Worm (Caenorhabditis elegans) whole organism, late embryonic: Measurements from ENCODE around the gene zyg-11.

Experiments
- F13H6.1 ChIP-seq: sonication (generic microtip); optimal IDR thresholded peaks from 2 replicates; lab custom pipeline; 2016; ENCODE audit warnings: missing genetic modification characterization, missing compliant biosample characterization
- K02D7.2 ChIP-seq: sonication (generic microtip); optimal IDR thresholded peaks from 2 replicates; lab custom pipeline; 2017; ENCODE audit warnings: mild to moderate bottlenecking, missing genetic modification characterization, missing compliant biosample characterization
- ahr-1 ChIP-seq: sonication (generic microtip); optimal IDR thresholded peaks from 2 replicates; lab custom pipeline; 2016; ENCODE audit warnings: missing genetic modification characterization, missing compliant biosample characterization
- ama-1 ChIP-seq: fragments of 150-350 bp; optimal IDR thresholded peaks from 2 replicates; lab custom pipeline; 2014
- ceh-14 ChIP-seq: sonication (generic microtip); optimal IDR thresholded peaks from 2 replicates; lab custom pipeline; 2016; ENCODE audit warnings: missing genotype, missing genetic modification characterization, missing compliant biosample characterization
- ceh-19 ChIP-seq: fragments of 200-800 bp; sonication (Bioruptor generic); optimal IDR thresholded peaks from 2 replicates; lab custom pipeline; 2018; ENCODE audit warnings: mild to moderate bottlenecking, missing genetic modification characterization, missing compliant biosample characterization
- ceh-2 ChIP-seq: sonication (generic microtip); optimal IDR thresholded peaks from 2 replicates; lab custom pipeline; 2016; ENCODE audit warnings: missing genotype, missing genetic modification characterization, missing compliant biosample characterization
- ceh-22 ChIP-seq: sonication (generic microtip); optimal IDR thresholded peaks from 2 replicates; lab custom pipeline; 2017; ENCODE audit warnings: missing biosample characterization, missing genetic modification characterization
- ceh-34 ChIP-seq: sonication (generic microtip); optimal IDR thresholded peaks from 2 replicates; lab custom pipeline; 2016; ENCODE audit warnings: mild to moderate bottlenecking, missing genetic modification characterization, missing compliant biosample characterization
- ceh-6 ChIP-seq: fragments of 200-800 bp; sonication (Bioruptor generic); optimal IDR thresholded peaks from 2 replicates; lab custom pipeline; 2018; ENCODE audit warnings: mild to moderate bottlenecking, missing genetic modification characterization, missing compliant biosample characterization
- elt-2 ChIP-seq: sonication (generic microtip); optimal IDR thresholded peaks from 2 replicates; lab custom pipeline; 2016; ENCODE audit warnings: missing genetic modification reagents, missing genetic modification characterization, missing compliant biosample characterization
- ets-4 ChIP-seq: sonication (generic microtip); optimal IDR thresholded peaks from 2 replicates; lab custom pipeline; 2016; ENCODE audit warnings: missing genetic modification characterization, missing compliant biosample characterization
- eyg-1 ChIP-seq: sonication (generic microtip); optimal IDR thresholded peaks from 2 replicates; lab custom pipeline; 2016; ENCODE audit warnings: missing genotype, missing genetic modification characterization, missing compliant biosample characterization
- fkh-10 ChIP-seq: fragments of 150-350 bp; optimal IDR thresholded peaks from 2 replicates; lab custom pipeline; 2014; ENCODE audit warnings: missing biosample characterization, missing genetic modification reagents, missing genetic modification characterization
- fkh-6 ChIP-seq: sonication (generic microtip); optimal IDR thresholded peaks from 2 replicates; lab custom pipeline; 2016; ENCODE audit warnings: missing genetic modification characterization, missing compliant biosample characterization
- hlh-13 ChIP-seq: fragments of 200-800 bp; sonication (Bioruptor generic); optimal IDR thresholded peaks from 2 replicates; lab custom pipeline; 2018; ENCODE audit warnings: mild to moderate bottlenecking, missing genetic modification characterization, missing compliant biosample characterization
- hlh-30 ChIP-seq: sonication (generic microtip); optimal IDR thresholded peaks from 2 replicates; lab custom pipeline; 2017; ENCODE audit warnings: antibody characterized with exemption, missing genetic modification characterization, missing compliant biosample characterization; ENCODE audit not compliant: insufficient read depth
- hlh-6 ChIP-seq: sonication (generic microtip); optimal IDR thresholded peaks from 2 replicates; lab custom pipeline; 2016; ENCODE audit warnings: missing genotype, missing genetic modification characterization, missing compliant biosample characterization
- hlh-8 ChIP-seq: sonication (generic microtip); optimal IDR thresholded peaks from 2 replicates; lab custom pipeline; 2016; ENCODE audit warnings: missing genotype, missing genetic modification characterization, missing compliant biosample characterization
- mec-3 ChIP-seq: sonication (generic microtip); optimal IDR thresholded peaks from 2 replicates; lab custom pipeline; 2016; ENCODE audit warnings: borderline replicate concordance, missing genetic modification characterization, missing compliant biosample characterization
- npax-4 ChIP-seq: sonication (generic microtip); optimal IDR thresholded peaks from 2 replicates; lab custom pipeline; 2016; ENCODE audit warnings: missing genetic modification characterization, missing compliant biosample characterization
- odd-2 ChIP-seq: sonication (generic microtip); optimal IDR thresholded peaks from 2 replicates; lab custom pipeline; 2017; ENCODE audit warnings: antibody characterized with exemption, mild to moderate bottlenecking, missing genetic modification characterization, missing compliant biosample characterization
- pag-3 ChIP-seq: sonication (generic microtip); optimal IDR thresholded peaks from 2 replicates; lab custom pipeline; 2016; ENCODE audit warnings: missing compliant biosample characterization, missing genetic modification characterization, borderline replicate concordance
- pat-9 ChIP-seq: fragments of 200-800 bp; sonication (Bioruptor generic); optimal IDR thresholded peaks from 2 replicates; lab custom pipeline; 2018; ENCODE audit warnings: mild to moderate bottlenecking, missing genetic modification characterization, moderate library complexity, missing compliant biosample characterization
- ref-2 ChIP-seq: sonication (generic microtip); optimal IDR thresholded peaks from 2 replicates; lab custom pipeline; 2016; ENCODE audit warnings: missing genetic modification characterization, missing compliant biosample characterization
- rnt-1 ChIP-seq: sonication (generic microtip); optimal IDR thresholded peaks from 2 replicates; lab custom pipeline; 2016; ENCODE audit warnings: missing genetic modification characterization, missing compliant biosample characterization
- sox-2 ChIP-seq: fragments of 200-800 bp; sonication (Bioruptor generic); IDR thresholded peaks from 2 replicates; pipeline ENCODE4 v1.3.6; 2022; ENCODE audit warnings: missing genetic modification reagents, missing genetic modification characterization, missing compliant biosample characterization
- sox-4 ChIP-seq: sonication (generic microtip); optimal IDR thresholded peaks from 2 replicates; lab custom pipeline; 2017; ENCODE audit warnings: mild to moderate bottlenecking, missing genetic modification characterization, inconsistent platforms, missing compliant biosample characterization
- syd-9 ChIP-seq: sonication (generic microtip); optimal IDR thresholded peaks from 2 replicates; lab custom pipeline; 2016; ENCODE audit warnings: mild to moderate bottlenecking, missing genetic modification characterization, moderate library complexity, missing compliant biosample characterization
- tbx-7 ChIP-seq: sonication (generic microtip); optimal IDR thresholded peaks from 2 replicates; lab custom pipeline; 2016; ENCODE audit warnings: missing genotype, missing genetic modification characterization, missing compliant biosample characterization
- ttx-3 ChIP-seq: sonication (generic microtip); optimal IDR thresholded peaks from 2 replicates; lab custom pipeline; 2016; ENCODE audit warnings: missing genetic modification reagents, missing genetic modification characterization, missing compliant biosample characterization
- unc-55 ChIP-seq: sonication (generic microtip); optimal IDR thresholded peaks from 2 replicates; lab custom pipeline; 2017; ENCODE audit warnings: missing biosample characterization, missing genetic modification reagents, missing genetic modification characterization
- unc-86 ChIP-seq: sonication (generic microtip); optimal IDR thresholded peaks from 2 replicates; lab custom pipeline; 2016; ENCODE audit warnings: missing genetic modification characterization, missing compliant biosample characterization
- zip-5 ChIP-seq: sonication (generic microtip); optimal IDR thresholded peaks from 2 replicates; lab custom pipeline; 2016; ENCODE audit warnings: missing genetic modification characterization, missing compliant biosample characterization

Gene zyg-11

ce11 chrII:8047264-8047663, 29.8 kb downstream of the zyg-11 start, which contains the start of gene apn-1:
Gene apn-1, plus strand, starts transcription at chrII:8047564.
- TF ChIP-seq ttx-3 (no peak), syd-9 (tag; lab: Kevin White, UChicago) (no peak)

- TF ChIP-seq ceh-22 (tag; lab: Kevin White, UChicago): no peak
- TF ChIP-seq ahr-1 (tag; lab: Kevin White, UChicago): no peak
- TF ChIP-seq hlh-30 (tag; lab: Kevin White, UChicago): no peak
- no peak for TF ChIP-seq ama-1 (lab: Kevin White, UChicago)
- no peak for TF ChIP-seq tbx-7 (tag; lab: Kevin White, UChicago)
- no peak for TF ChIP-seq fkh-10 (GFP tag; lab: Kevin White, UChicago)
- no peak for TF ChIP-seq pat-9 (tag; lab: Kevin White, UChicago)
- TF ChIP-seq odd-2 (tag; lab: Kevin White, UChicago): no peak
- TF ChIP-seq unc-86 (tag; lab: Kevin White, UChicago): no peak
- no peak for TF ChIP-seq K02D7.2
- TF ChIP-seq sox-2 (GFP tag; lab: Robert Waterston, UW): no peak
- no peak for TF ChIP-seq ets-4 (tag; lab: Kevin White, UChicago)
These were observed 33.0 kb downstream of the zyg-11 start, which contains the start of gene mtre-1 for ce11 chrII:8050477-8050876. Gene mtre-1, minus strand, starts transcription at chrII:8050577.

- no peak for TF ChIP-seq pag-3
- TF ChIP-seq ceh-34 (tag; lab: Kevin White, UChicago): no peak
- no peak for TF ChIP-seq eyg-1 (tag; lab: Kevin White, UChicago)
- no peak for TF ChIP-seq ceh-19 (GFP tag; lab: Kevin White, UChicago)
- TF ChIP-seq sox-2 (GFP tag; lab: Robert Waterston, UW): no peak
- no peak for TF ChIP-seq npax-4 (tag; lab: Kevin White, UChicago)
- no peak for TF ChIP-seq odd-2 (tag; lab: Kevin White, UChicago)
- no peak for TF ChIP-seq ceh-6 (GFP tag; lab: Kevin White, UChicago)
- no peak for TF ChIP-seq F13H6.1
- no peak for TF ChIP-seq hlh-8 (tag; lab: Kevin White, UChicago)
- TF ChIP-seq hlh-13 (GFP tag; lab: Kevin White, UChicago): no peak
- no peak for TF ChIP-seq mec-3
- no peak for TF ChIP-seq ceh-2 (tag; lab: Kevin White, UChicago)
- TF ChIP-seq unc-55 (GFP tag; lab: Kevin White, UChicago): no peak
- TF ChIP-seq ama-1 (lab: Kevin White, UChicago): no peak
- no peak for TF ChIP-seq ceh-14 (tag; lab: Kevin White, UChicago)
- TF ChIP-seq zip-5 (tag; lab: Kevin White, UChicago): no peak
- TF ChIP-seq elt-2 (tag; lab: Kevin White, UChicago): no peak
- no peak for TF ChIP-seq sox-4
These were observed 33.9 kb downstream of the zyg-11 start for ce11 chrII:8051330-8051729.

- TF ChIP-seq ceh-6 (GFP tag; lab: Kevin White, UChicago): no peak
- TF ChIP-seq fkh-6 (tag; lab: Kevin White, UChicago): no peak
These were observed 34.7 kb downstream of the zyg-11 start for ce11 chrII:8052172-8052571.

ce11 chrII:8052850-8053249, 35.4 kb downstream of the zyg-11 start, which contains the start of gene T05H10.4:
Gene T05H10.4, plus strand, starts transcription at chrII:8053150.
- TF ChIP-seq syd-9 (tag; lab: Kevin White, UChicago): no peak
- no peak for TF ChIP-seq hlh-13 (GFP tag; lab: Kevin White, UChicago)
- no peak for TF ChIP-seq zip-5 (tag; lab: Kevin White, UChicago)

- TF ChIP-seq rnt-1 (tag; lab: Kevin White, UChicago) (no peak), syd-9 (tag; lab: Kevin White, UChicago) (no peak), hlh-6 (tag; lab: Kevin White, UChicago) (no peak), ama-1 (lab: Kevin White, UChicago) (no peak), K02D7.2 (no peak), ref-2 (no peak), pag-3 (no peak)
These were observed 40.4 kb downstream of the zyg-11 start for ce11 chrII:8057911-8058310.
